Fruit fly (Drosophila melanogaster) whole organism, embryonic: ENCODE measurements around the gene Tbca.

Experiments
- Antp ChIP-seq: fragments of 200-800 bp; sonication (Bioruptor generic); optimal IDR thresholded peaks from 3 replicates; lab custom pipeline; 2016; ENCODE audit warnings: missing biosample characterization, missing genetic modification characterization
- CG10543 ChIP-seq: fragments of 200-800 bp; sonication (Bioruptor generic); optimal IDR thresholded peaks from 3 replicates; lab custom pipeline; 2017; ENCODE audit warnings: missing biosample characterization, mild to moderate bottlenecking, missing genetic modification characterization, moderate library complexity
- CG11085 ChIP-seq: fragments of 200-800 bp; sonication (Bioruptor generic); IDR thresholded peaks from 2 replicates; pipeline ENCODE4 v1.3.6; 2022; ENCODE audit warnings: missing biosample characterization, missing genetic modification characterization
- CG12071 ChIP-seq: fragments of 200-800 bp; sonication (Bioruptor generic); optimal IDR thresholded peaks from 3 replicates; lab custom pipeline; 2018; ENCODE audit warnings: missing biosample characterization, mild to moderate bottlenecking, missing genetic modification characterization
- CG12104 ChIP-seq: fragments of 200-800 bp; sonication (Bioruptor generic); optimal IDR thresholded peaks from 3 replicates; lab custom pipeline; 2016; ENCODE audit warnings: missing biosample characterization, missing genetic modification characterization
- CG12155 ChIP-seq: fragments of 200-800 bp; sonication (Bioruptor generic); optimal IDR thresholded peaks from 3 replicates; lab custom pipeline; 2016; ENCODE audit warnings: missing biosample characterization, missing genetic modification characterization
- CG13424 ChIP-seq: fragments of 200-800 bp; sonication (Bioruptor generic); optimal IDR thresholded peaks from 2 replicates; lab custom pipeline; 2019; ENCODE audit warnings: missing biosample characterization, mild to moderate bottlenecking, missing genetic modification characterization, moderate library complexity
- CG15514 ChIP-seq: fragments of 200-800 bp; sonication (Bioruptor generic); optimal IDR thresholded peaks from 3 replicates; lab custom pipeline; 2017; ENCODE audit warnings: missing biosample characterization, missing genetic modification characterization, mild to moderate bottlenecking, moderate library complexity, missing genetic modification reagents
- CG17912 ChIP-seq: fragments of 200-800 bp; sonication (Bioruptor generic); optimal IDR thresholded peaks from 2 replicates; lab custom pipeline; 2018; ENCODE audit warnings: missing biosample characterization, mild to moderate bottlenecking, missing genetic modification characterization
- CG18262 ChIP-seq: fragments of 200-800 bp; optimal IDR thresholded peaks from 3 replicates; lab custom pipeline; 2019; ENCODE audit warnings: missing biosample characterization, mild to moderate bottlenecking, missing genetic modification characterization, moderate library complexity
- CG2116 ChIP-seq: fragments of 200-800 bp; sonication (Bioruptor generic); optimal IDR thresholded peaks from 3 replicates; lab custom pipeline; 2018; ENCODE audit warnings: missing biosample characterization, mild to moderate bottlenecking, missing genetic modification characterization
- CG6854 ChIP-seq: fragments of 200-800 bp; sonication (Bioruptor generic); optimal IDR thresholded peaks from 3 replicates; lab custom pipeline; 2017; ENCODE audit warnings: missing biosample characterization, mild to moderate bottlenecking, missing genetic modification characterization
- CG7271 ChIP-seq: fragments of 200-800 bp; sonication (Bioruptor generic); optimal IDR thresholded peaks from 2 replicates; lab custom pipeline; 2018; ENCODE audit warnings: missing biosample characterization, mild to moderate bottlenecking, missing genetic modification characterization, moderate library complexity
- CG7357 ChIP-seq: fragments of 200-800 bp; sonication (Bioruptor generic); IDR thresholded peaks from 3 replicates; pipeline ENCODE4 v1.3.6; 2022; ENCODE audit warnings: missing biosample characterization, missing genetic modification characterization
- Dp ChIP-seq: fragments of 200-800 bp; sonication (Bioruptor generic); optimal IDR thresholded peaks from 2 replicates; lab custom pipeline; 2018; ENCODE audit warnings: missing biosample characterization, mild to moderate bottlenecking, missing genetic modification characterization, moderate library complexity
- Ets97D ChIP-seq: fragments of 200-800 bp; sonication (Bioruptor generic); optimal IDR thresholded peaks from 3 replicates; lab custom pipeline; 2016; ENCODE audit warnings: missing biosample characterization, missing genetic modification characterization
- Fer1 ChIP-seq: fragments of 200-800 bp; sonication (Bioruptor generic); optimal IDR thresholded peaks from 2 replicates; lab custom pipeline; 2017; ENCODE audit warnings: missing biosample characterization, mild to moderate bottlenecking, missing genetic modification characterization
- HmgD ChIP-seq: fragments of 200-800 bp; sonication (Bioruptor generic); optimal IDR thresholded peaks from 3 replicates; lab custom pipeline; 2016; ENCODE audit warnings: missing biosample characterization, missing genetic modification characterization
- HmgZ ChIP-seq: fragments of 200-800 bp; sonication (Bioruptor generic); optimal IDR thresholded peaks from 2 replicates; lab custom pipeline; 2018; ENCODE audit warnings: missing biosample characterization, mild to moderate bottlenecking, missing genetic modification characterization
- Hr3 ChIP-seq: fragments of 200-800 bp; sonication (Bioruptor generic); optimal IDR thresholded peaks from 3 replicates; lab custom pipeline; 2016; ENCODE audit warnings: missing biosample characterization, missing genetic modification characterization
- MTF-1 ChIP-seq: fragments of 200-800 bp; sonication (Bioruptor generic); optimal IDR thresholded peaks from 2 replicates; lab custom pipeline; 2018; ENCODE audit warnings: missing biosample characterization, mild to moderate bottlenecking, missing genetic modification characterization, borderline replicate concordance
- Med ChIP-seq: fragments of 200-800 bp; sonication (Bioruptor generic); peaks from one replicate; lab custom pipeline; 2016; ENCODE audit warnings: missing biosample characterization, missing genetic modification characterization, mild to moderate bottlenecking, inconsistent platforms, moderate library complexity
- Side ChIP-seq: fragments of 200-800 bp; sonication (Bioruptor generic); optimal IDR thresholded peaks from 2 replicates; lab custom pipeline; 2016; ENCODE audit warnings: missing biosample characterization, missing genetic modification characterization
- Sox100B ChIP-seq: fragments of 200-800 bp; sonication (Bioruptor generic); optimal IDR thresholded peaks from 3 replicates; lab custom pipeline; 2018; ENCODE audit warnings: missing biosample characterization, mild to moderate bottlenecking, missing genetic modification characterization
- Stat92E ChIP-seq, 3 experiments: fragments of >200 bp in 2 of 3; fragments of 200-800 bp in 1 of 3; sonication (Bioruptor generic) in 1 of 3; optimal IDR thresholded peaks; 2 replicates each; lab custom pipeline; 2017 to 2019; ENCODE audit warnings: missing biosample characterization in 3 of 3, missing genetic modification characterization in 3 of 3, mild to moderate bottlenecking in 1 of 3, moderate library complexity in 1 of 3
- YL-1 ChIP-seq: fragments of 200-800 bp; sonication (Bioruptor generic); optimal IDR thresholded peaks from 3 replicates; lab custom pipeline; 2017; ENCODE audit warnings: missing biosample characterization, mild to moderate bottlenecking, missing genetic modification characterization
- cg ChIP-seq: fragments of 200-800 bp; sonication (Bioruptor generic); optimal IDR thresholded peaks from 3 replicates; lab custom pipeline; 2019; ENCODE audit warnings: missing biosample characterization, mild to moderate bottlenecking, missing genetic modification characterization, moderate library complexity
- chn ChIP-seq: fragments of 200-800 bp; sonication (Bioruptor generic); optimal IDR thresholded peaks from 2 replicates; lab custom pipeline; 2016; ENCODE audit warnings: missing biosample characterization, missing genetic modification characterization
- dm ChIP-seq: fragments of 200-800 bp; sonication (Bioruptor generic); optimal IDR thresholded peaks from 3 replicates; lab custom pipeline; 2016; ENCODE audit warnings: missing biosample characterization, missing genetic modification characterization
- gcm ChIP-seq: fragments of 200-800 bp; sonication (Bioruptor generic); optimal IDR thresholded peaks from 2 replicates; lab custom pipeline; 2019; ENCODE audit warnings: missing biosample characterization, mild to moderate bottlenecking, missing genetic modification characterization, moderate library complexity
- gt ChIP-seq: fragments of 200-800 bp; sonication (Bioruptor generic); IDR thresholded peaks from 2 replicates; pipeline ENCODE4 v1.3.6; 2022; ENCODE audit warnings: missing biosample characterization, missing genetic modification characterization
- hbn ChIP-seq: fragments of 200-800 bp; sonication (Bioruptor generic); IDR thresholded peaks from 2 replicates; pipeline ENCODE4 v1.3.6; 2022; ENCODE audit warnings: missing biosample characterization, missing genetic modification characterization; ENCODE audit not compliant: partially characterized antibody
- her ChIP-seq: fragments of 200-800 bp; sonication (Bioruptor generic); optimal IDR thresholded peaks from 2 replicates; lab custom pipeline; 2016; ENCODE audit warnings: missing biosample characterization, missing genetic modification characterization
- insv ChIP-seq, 2 experiments: fragments of 200-800 bp; sonication (Bioruptor generic); optimal IDR thresholded peaks; 3 replicates each; lab custom pipeline; 2016 to 2018; ENCODE audit warnings: missing biosample characterization in 2 of 2, missing genetic modification characterization in 2 of 2
- kah ChIP-seq: fragments of 200-800 bp; sonication (Bioruptor generic); optimal IDR thresholded peaks from 2 replicates; lab custom pipeline; 2018; ENCODE audit warnings: missing biosample characterization, mild to moderate bottlenecking, missing genetic modification characterization
- mirr ChIP-seq: fragments of 200-800 bp; sonication (Bioruptor generic); optimal IDR thresholded peaks from 3 replicates; lab custom pipeline; 2018; ENCODE audit warnings: missing biosample characterization, mild to moderate bottlenecking, missing genetic modification characterization
- odd ChIP-seq: fragments of 200-800 bp; sonication (Bioruptor generic); optimal IDR thresholded peaks from 2 replicates; lab custom pipeline; 2017; ENCODE audit warnings: missing biosample characterization, mild to moderate bottlenecking, missing genetic modification characterization
- pros ChIP-seq: fragments of 200-800 bp; sonication (Bioruptor generic); optimal IDR thresholded peaks from 3 replicates; lab custom pipeline; 2019; ENCODE audit warnings: missing biosample characterization, mild to moderate bottlenecking, missing genetic modification characterization, moderate library complexity
- scrt ChIP-seq: fragments of 200-800 bp; sonication (Bioruptor generic); optimal IDR thresholded peaks from 2 replicates; lab custom pipeline; 2018; ENCODE audit warnings: missing biosample characterization, mild to moderate bottlenecking, missing genetic modification characterization, moderate library complexity
- sd ChIP-seq: fragments of 200-800 bp; sonication (Bioruptor generic); optimal IDR thresholded peaks from 3 replicates; lab custom pipeline; 2018; ENCODE audit warnings: missing biosample characterization, mild to moderate bottlenecking, missing genetic modification characterization, moderate library complexity
- slbo ChIP-seq: fragments of 200-800 bp; sonication (Bioruptor generic); IDR thresholded peaks from 2 replicates; pipeline ENCODE4 v1.3.6; 2022; ENCODE audit warnings: missing biosample characterization, missing genetic modification characterization
- sug ChIP-seq: fragments of 200-800 bp; optimal IDR thresholded peaks from 2 replicates; lab custom pipeline; 2019; ENCODE audit warnings: missing biosample characterization, mild to moderate bottlenecking, missing genetic modification characterization, moderate library complexity
- tin ChIP-seq: fragments of 200-800 bp; sonication (Bioruptor generic); optimal IDR thresholded peaks from 3 replicates; lab custom pipeline; 2016; ENCODE audit warnings: missing biosample characterization, missing genetic modification characterization
- trem ChIP-seq: fragments of 200-800 bp; optimal IDR thresholded peaks from 3 replicates; lab custom pipeline; 2019; ENCODE audit warnings: missing biosample characterization, mild to moderate bottlenecking, missing genetic modification characterization, moderate library complexity
- zfh2 ChIP-seq: fragments of 200-800 bp; sonication (Bioruptor generic); optimal IDR thresholded peaks from 2 replicates; lab custom pipeline; 2016; ENCODE audit warnings: missing biosample characterization, missing genetic modification characterization

Tbca gene

dm6 chr3R:31748093-31748996, 5.1 kb downstream of the Tbca start (continued):
- TF ChIP-seq zfh2 (GFP tag; lab: Kevin White, UChicago), result no peak
- no peak for TF ChIP-seq CG7271
- no peak for TF ChIP-seq HmgD (GFP tag; lab: Kevin White, UChicago)
- peak; percentile 55 for TF ChIP-seq dm (GFP tag; lab: Kevin White, UChicago)
- TF ChIP-seq CG2116 (GFP tag; lab: Kevin White, UChicago), result peak; percentile 8
- TF ChIP-seq CG15514 (GFP tag; lab: Kevin White, UChicago), result peak; percentile 38
- peak; percentile 58 for TF ChIP-seq Dp (GFP tag; lab: Kevin White, UChicago)
- peak; percentile 9 for TF ChIP-seq Antp
- TF ChIP-seq CG13424, result peak; percentile 9
- no peak for TF ChIP-seq CG18262 (tag; lab: Kevin White, UChicago)
- TF ChIP-seq Fer1 (GFP tag; lab: Kevin White, UChicago), result peak; percentile 60
- TF ChIP-seq trem (tag; lab: Kevin White, UChicago), result peak; percentile 8
- peak; percentile 60 for TF ChIP-seq Med (GFP tag; lab: Kevin White, UChicago)
- no peak for TF ChIP-seq CG6854
- peak; percentile 14 for TF ChIP-seq MTF-1 (GFP tag; lab: Kevin White, UChicago)
- TF ChIP-seq Side (GFP tag; lab: Kevin White, UChicago), result no peak
- no peak for TF ChIP-seq Sox100B (GFP tag; lab: Kevin White, UChicago)
- TF ChIP-seq tin (GFP tag; lab: Kevin White, UChicago), result no peak
- peak; percentile 29 for TF ChIP-seq CG12071 (GFP tag; lab: Kevin White, UChicago)
- 0 out of 3 replicates have a peak, but pooled peaks have one; percentile 3 for TF ChIP-seq CG7357 (GFP tag; lab: Robert Waterston, UW)
- peak; percentile 92 for TF ChIP-seq sd (tag; lab: Kevin White, UChicago)
- TF ChIP-seq cg (GFP tag; lab: Kevin White, UChicago), result peak; percentile 96
- TF ChIP-seq odd (GFP tag; lab: Kevin White, UChicago), result peak; percentile 65
- TF ChIP-seq pros (GFP tag; lab: Kevin White, UChicago), result peak; percentile 44
- TF ChIP-seq Ets97D (GFP tag; lab: Kevin White, UChicago), result peak; percentile 34
- peak in 1 of 3 experiments; percentile 27 for TF ChIP-seq Stat92E (GFP tag; optimal IDR thresholded peaks at IDR 0.05; lab: Kevin White, UChicago)
- peak; percentile 37 for TF ChIP-seq mirr (GFP tag; lab: Kevin White, UChicago)
- peak; percentile 77 for TF ChIP-seq CG10543 (GFP tag; lab: Kevin White, UChicago)
- no peak for TF ChIP-seq CG11085 (GFP tag; lab: Robert Waterston, UW)
- peak; percentile 14 for TF ChIP-seq scrt
- peak; percentile 38 for TF ChIP-seq CG17912
- TF ChIP-seq her (GFP tag; lab: Kevin White, UChicago), result peak; percentile 7
- TF ChIP-seq hbn, result no peak
- TF ChIP-seq gcm (GFP tag; lab: Kevin White, UChicago), result peak; percentile 80
- TF ChIP-seq slbo (GFP tag; lab: Robert Waterston, UW), result no peak
- TF ChIP-seq HmgZ, result peak; percentile 51
- TF ChIP-seq gt (GFP tag; lab: Robert Waterston, UW), result no peak
- peak in 1 of 2 experiments; percentile 13 for TF ChIP-seq insv (GFP tag; optimal IDR thresholded peaks at IDR 0.05; lab: Kevin White, UChicago)
- TF ChIP-seq YL-1, result peak; percentile 51
- peak; percentile 7 for TF ChIP-seq chn (GFP tag; lab: Kevin White, UChicago)
- TF ChIP-seq Hr3 (GFP tag; lab: Kevin White, UChicago), result no peak
- TF ChIP-seq sug (tag; lab: Kevin White, UChicago), result peak; percentile 54
- peak; percentile 72 for TF ChIP-seq kah (GFP tag; lab: Kevin White, UChicago)
- no peak for TF ChIP-seq CG12104 (GFP tag; lab: Kevin White, UChicago)
- TF ChIP-seq CG12155 (GFP tag; lab: Kevin White, UChicago), result peak; percentile 100
